Fruit fly (Drosophila melanogaster) whole organism, embryonic: ENCODE data around the gene CG33702.

Experiments used
- Abd-B ChIP-seq: fragments of 200-800 bp; sonication (Bioruptor generic); optimal IDR thresholded peaks from 2 replicates; lab custom pipeline; 2018; ENCODE audit warnings: missing biosample characterization, mild to moderate bottlenecking, missing genetic modification characterization, moderate library complexity
- Bdp1 ChIP-seq: fragments of 200-800 bp; sonication (Bioruptor generic); optimal IDR thresholded peaks from 3 replicates; lab custom pipeline; 2016; ENCODE audit warnings: missing biosample characterization, missing genetic modification characterization
- Bgb ChIP-seq: fragments of 200-800 bp; sonication (Bioruptor generic); IDR thresholded peaks from 2 replicates; pipeline ENCODE4 v1.3.6; 2022; ENCODE audit warnings: missing biosample characterization, missing genetic modification characterization; ENCODE audit not compliant: partially characterized antibody
- CG10565 ChIP-seq: fragments of 200-800 bp; sonication (Bioruptor generic); optimal IDR thresholded peaks from 3 replicates; lab custom pipeline; 2016; ENCODE audit warnings: missing biosample characterization, mild to moderate bottlenecking, missing genetic modification characterization
- CG10959 ChIP-seq: fragments of 200-800 bp; sonication (Bioruptor generic); IDR thresholded peaks from 2 replicates; pipeline ENCODE4 v1.3.6; 2022; ENCODE audit warnings: missing biosample characterization, missing genetic modification characterization
- CG14965 ChIP-seq: fragments of 200-800 bp; sonication (Bioruptor generic); optimal IDR thresholded peaks from 2 replicates; lab custom pipeline; 2016; ENCODE audit warnings: missing biosample characterization, missing genetic modification characterization, borderline replicate concordance
- CG15073 ChIP-seq: fragments of 200-800 bp; sonication (Bioruptor generic); optimal IDR thresholded peaks from 2 replicates; lab custom pipeline; 2016; ENCODE audit warnings: missing biosample characterization, missing genetic modification characterization
- CG17829 ChIP-seq: fragments of 200-800 bp; optimal IDR thresholded peaks from 2 replicates; lab custom pipeline; 2019; ENCODE audit warnings: missing biosample characterization, mild to moderate bottlenecking, missing genetic modification characterization, moderate library complexity
- CG1832 ChIP-seq: fragments of 200-800 bp; sonication (Bioruptor generic); optimal IDR thresholded peaks from 2 replicates; lab custom pipeline; 2017; ENCODE audit warnings: missing biosample characterization, mild to moderate bottlenecking, missing genetic modification characterization, inconsistent platforms
- CG2120 ChIP-seq: fragments of 200-800 bp; sonication (Bioruptor generic); optimal IDR thresholded peaks from 3 replicates; lab custom pipeline; 2016; ENCODE audit warnings: missing biosample characterization, missing genetic modification characterization
- CG31224 ChIP-seq: fragments of 200-800 bp; sonication (Bioruptor generic); IDR thresholded peaks from 2 replicates; pipeline ENCODE4 v1.3.6; 2022; ENCODE audit warnings: missing biosample characterization, missing genetic modification characterization
- CG31365 ChIP-seq: fragments of 200-800 bp; sonication (Bioruptor generic); optimal IDR thresholded peaks from 2 replicates; lab custom pipeline; 2018; ENCODE audit warnings: missing biosample characterization, mild to moderate bottlenecking, missing genetic modification characterization
- CG32532 ChIP-seq: fragments of 200-800 bp; sonication (Bioruptor generic); IDR thresholded peaks from 2 replicates; pipeline ENCODE4 v1.3.6; 2022; ENCODE audit warnings: missing biosample characterization, missing genetic modification characterization
- CG3847 ChIP-seq: fragments of 200-800 bp; sonication (Bioruptor generic); IDR thresholded peaks from 2 replicates; pipeline ENCODE4 v1.3.6; 2022; ENCODE audit warnings: missing biosample characterization, missing genetic modification characterization
- CG9437 ChIP-seq: fragments of 200-800 bp; sonication (Bioruptor generic); optimal IDR thresholded peaks from 2 replicates; lab custom pipeline; 2018; ENCODE audit warnings: missing biosample characterization, mild to moderate bottlenecking, missing genetic modification characterization
- Camta ChIP-seq: fragments of 200-800 bp; sonication (Bioruptor generic); optimal IDR thresholded peaks from 2 replicates; lab custom pipeline; 2016; ENCODE audit warnings: missing biosample characterization, missing genetic modification characterization
- Chrac-16 ChIP-seq: fragments of 200-800 bp; sonication (Bioruptor generic); optimal IDR thresholded peaks from 3 replicates; lab custom pipeline; 2016; ENCODE audit warnings: missing biosample characterization, missing genetic modification characterization
- Fer1 ChIP-seq: fragments of 200-800 bp; sonication (Bioruptor generic); optimal IDR thresholded peaks from 2 replicates; lab custom pipeline; 2017; ENCODE audit warnings: missing biosample characterization, mild to moderate bottlenecking, missing genetic modification characterization
- Fer3 ChIP-seq: fragments of 200-800 bp; sonication (Bioruptor generic); optimal IDR thresholded peaks from 2 replicates; lab custom pipeline; 2018; ENCODE audit warnings: missing biosample characterization, mild to moderate bottlenecking, missing genetic modification characterization, moderate library complexity
- HLH3B ChIP-seq: fragments of 200-800 bp; sonication (Bioruptor generic); IDR thresholded peaks from 2 replicates; pipeline ENCODE4 v1.3.6; 2022; ENCODE audit warnings: missing biosample characterization, missing genetic modification characterization
- HLH4C ChIP-seq: fragments of 200-800 bp; sonication (Bioruptor generic); IDR thresholded peaks from 3 replicates; pipeline ENCODE4 v1.3.6; 2022; ENCODE audit warnings: missing biosample characterization, missing genetic modification characterization; ENCODE audit not compliant: partially characterized antibody
- Hmx ChIP-seq: fragments of 200-800 bp; sonication (Bioruptor generic); optimal IDR thresholded peaks from 2 replicates; lab custom pipeline; 2016; ENCODE audit warnings: missing biosample characterization, missing genetic modification characterization
- Hr51 ChIP-seq, 2 experiments: fragments of 200-800 bp; sonication (Bioruptor generic); optimal IDR thresholded peaks; 2 replicates in 1 of 2; 3 replicates in 1 of 2; lab custom pipeline; 2016 to 2018; ENCODE audit warnings: missing biosample characterization in 2 of 2, missing genetic modification characterization in 2 of 2, mild to moderate bottlenecking in 1 of 2, moderate library complexity in 1 of 2
- Jarid2 ChIP-seq: fragments of 200-800 bp; sonication (Bioruptor generic); optimal IDR thresholded peaks from 3 replicates; lab custom pipeline; 2017; ENCODE audit warnings: mild to moderate bottlenecking, missing biosample characterization, missing genetic modification reagents, missing genetic modification characterization
- Poxn ChIP-seq: fragments of 200-800 bp; sonication (Bioruptor generic); IDR thresholded peaks from 2 replicates; pipeline ENCODE4 v1.3.6; 2022; ENCODE audit warnings: missing biosample characterization, missing genetic modification characterization
- Tbp ChIP-seq: fragments of >200 bp; optimal IDR thresholded peaks from 2 replicates; lab custom pipeline; 2018; ENCODE audit warnings: missing biosample characterization, missing genetic modification characterization
- Usf ChIP-seq: fragments of 200-800 bp; sonication (Bioruptor generic); optimal IDR thresholded peaks from 2 replicates; lab custom pipeline; 2017; ENCODE audit warnings: missing genotype, missing biosample characterization, missing genetic modification characterization
- Xrp1 ChIP-seq: fragments of 200-800 bp; sonication (Bioruptor generic); IDR thresholded peaks from 2 replicates; pipeline ENCODE4 v1.3.6; 2022; ENCODE audit warnings: missing biosample characterization, missing genetic modification characterization
- cad ChIP-seq: fragments of >200 bp; optimal IDR thresholded peaks from 2 replicates; lab custom pipeline; 2017; ENCODE audit warnings: missing biosample characterization, missing genetic modification characterization
- cwo ChIP-seq: fragments of 200-800 bp; sonication (Bioruptor generic); optimal IDR thresholded peaks from 3 replicates; lab custom pipeline; 2017; ENCODE audit warnings: missing biosample characterization, missing genetic modification characterization, mild to moderate bottlenecking, moderate library complexity, missing genetic modification reagents
- dmrt11E ChIP-seq: fragments of 200-800 bp; sonication (Bioruptor generic); optimal IDR thresholded peaks from 3 replicates; lab custom pipeline; 2018; ENCODE audit warnings: missing biosample characterization, mild to moderate bottlenecking, missing genetic modification characterization, moderate library complexity
- dpn ChIP-seq, 2 experiments: fragments of 200-800 bp; sonication (Bioruptor generic); optimal IDR thresholded peaks; 3 replicates each; lab custom pipeline; 2016; ENCODE audit warnings: missing biosample characterization in 2 of 2, missing genetic modification characterization in 2 of 2
- dysf ChIP-seq: fragments of 200-800 bp; sonication (Bioruptor generic); IDR thresholded peaks from 3 replicates; pipeline ENCODE4 v1.3.6; 2022; ENCODE audit warnings: missing biosample characterization, missing genetic modification characterization
- gcm2 ChIP-seq: fragments of 200-800 bp; sonication (Bioruptor generic); optimal IDR thresholded peaks from 2 replicates; lab custom pipeline; 2016; ENCODE audit warnings: missing biosample characterization, missing genetic modification characterization
- gfzf ChIP-seq: fragments of 200-800 bp; sonication (Bioruptor generic); optimal IDR thresholded peaks from 2 replicates; lab custom pipeline; 2016; ENCODE audit warnings: missing biosample characterization, mild to moderate bottlenecking, missing genetic modification characterization, moderate library complexity
- gsb ChIP-seq: fragments of 200-800 bp; sonication (Bioruptor generic); IDR thresholded peaks from 2 replicates; pipeline ENCODE4 v1.3.6; 2022; ENCODE audit warnings: missing biosample characterization, missing genetic modification characterization
- gsb-n ChIP-seq: fragments of 200-800 bp; sonication (Bioruptor generic); optimal IDR thresholded peaks from 3 replicates; lab custom pipeline; 2018; ENCODE audit warnings: missing biosample characterization, mild to moderate bottlenecking, missing genetic modification characterization
- lov ChIP-seq, 2 experiments: fragments of 200-800 bp in 1 of 2; fragments of >200 bp in 1 of 2; sonication (Bioruptor generic) in 1 of 2; IDR thresholded peaks in 1 of 2; optimal IDR thresholded peaks in 1 of 2; 2 replicates in 1 of 2; 3 replicates in 1 of 2; pipeline versions ENCODE4 v1.3.6 to Lab custom; 2017 to 2022; ENCODE audit warnings: missing biosample characterization in 1 of 2, missing genetic modification characterization in 1 of 2
- org-1 ChIP-seq: fragments of 200-800 bp; sonication (Bioruptor generic); optimal IDR thresholded peaks from 2 replicates; lab custom pipeline; 2017; ENCODE audit warnings: missing biosample characterization, missing genetic modification characterization
- pb ChIP-seq: fragments of 200-800 bp; sonication (Bioruptor generic); optimal IDR thresholded peaks from 3 replicates; lab custom pipeline; 2016; ENCODE audit warnings: missing biosample characterization, missing genetic modification characterization
- phol ChIP-seq: fragments of 200-800 bp; sonication (Bioruptor generic); optimal IDR thresholded peaks from 3 replicates; lab custom pipeline; 2018; ENCODE audit warnings: missing biosample characterization, mild to moderate bottlenecking, missing genetic modification characterization, moderate library complexity
- pita ChIP-seq: fragments of 200-800 bp; sonication (Bioruptor generic); optimal IDR thresholded peaks from 2 replicates; lab custom pipeline; 2017; ENCODE audit warnings: missing biosample characterization, mild to moderate bottlenecking, missing genetic modification characterization
- tgo ChIP-seq: fragments of 200-800 bp; sonication (Bioruptor generic); IDR thresholded peaks from 3 replicates; pipeline ENCODE4 v1.3.6; 2022; ENCODE audit warnings: missing biosample characterization, missing genetic modification characterization
- tio ChIP-seq: fragments of 200-800 bp; sonication (Bioruptor generic); optimal IDR thresholded peaks from 2 replicates; lab custom pipeline; 2017; ENCODE audit warnings: missing biosample characterization, missing genetic modification characterization, inconsistent platforms
- tna ChIP-seq: fragments of 200-800 bp; sonication (Bioruptor generic); IDR thresholded peaks from 2 replicates; pipeline ENCODE4 v1.3.6; 2022; ENCODE audit warnings: missing biosample characterization, missing genetic modification characterization; ENCODE audit not compliant: partially characterized antibody
- wek ChIP-seq: fragments of 200-800 bp; sonication (Bioruptor generic); optimal IDR thresholded peaks from 3 replicates; lab custom pipeline; 2018; ENCODE audit warnings: missing biosample characterization, mild to moderate bottlenecking, missing genetic modification characterization, moderate library complexity
- zen2 ChIP-seq: fragments of 200-800 bp; sonication (Bioruptor generic); IDR thresholded peaks from 3 replicates; pipeline ENCODE4 v1.3.6; 2022; ENCODE audit warnings: missing biosample characterization, missing genetic modification characterization; ENCODE audit not compliant: partially characterized antibody

CG33702 gene

DNA sequence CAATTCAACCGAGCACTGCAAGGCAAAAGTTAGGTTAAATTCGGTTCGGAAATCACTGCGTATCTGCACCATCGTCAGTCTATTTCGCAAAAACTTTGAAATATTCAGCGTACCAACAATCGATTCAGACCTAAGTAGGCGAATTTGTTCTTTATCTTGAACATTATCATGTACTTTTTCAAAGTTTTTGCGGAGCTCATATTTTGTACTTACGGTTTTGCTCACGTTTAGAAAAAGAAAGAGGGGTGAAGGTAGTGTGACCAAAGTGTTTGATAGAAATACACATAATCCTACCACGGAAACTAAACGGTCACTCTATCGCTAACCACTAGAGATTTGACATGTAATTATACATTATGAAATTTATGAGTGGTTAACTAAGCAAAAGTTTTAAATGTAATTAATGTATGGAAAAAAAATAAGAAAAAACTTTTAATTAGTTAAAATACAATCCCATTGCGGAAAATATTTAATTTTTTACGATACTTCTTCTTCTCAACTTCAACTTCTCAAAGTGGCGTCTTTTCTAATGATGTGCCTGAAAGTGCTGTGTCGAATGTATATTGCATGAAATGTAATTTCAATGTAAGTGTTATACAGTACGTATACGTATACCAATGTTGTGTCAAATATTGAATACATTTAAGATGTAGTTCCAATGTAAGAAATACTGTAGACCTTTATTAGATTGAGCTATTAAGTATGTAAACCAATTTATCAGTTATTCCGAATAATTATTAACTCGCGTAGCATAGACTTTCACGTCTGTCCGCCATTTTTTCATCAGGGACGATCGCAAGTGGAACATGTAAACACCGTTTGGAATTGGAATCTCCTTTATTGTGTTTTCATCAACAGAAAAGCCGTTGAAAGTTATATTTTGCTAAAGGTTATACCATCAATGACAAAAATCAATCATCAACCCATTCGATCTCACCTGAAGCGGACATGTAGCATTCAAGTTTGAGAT, 1.6 kb downstream of the CG33702 start, which contains the start of gene RpS9 (continued):
- no peak for TF ChIP-seq zen2 (GFP tag; lab: Robert Waterston, UW)
- TF ChIP-seq Bdp1 (GFP tag; lab: Kevin White, UChicago): no peak
- no peak for TF ChIP-seq CG10565
- TF ChIP-seq Hr51 (GFP tag; optimal IDR thresholded peaks at IDR 0.05; lab: Kevin White, UChicago): peak in 1 of 2 experiments; percentile 18
- no peak for TF ChIP-seq Chrac-16
- TF ChIP-seq CG31365: peak; percentile 4
- peak; percentile 90 for TF ChIP-seq gfzf
- TF ChIP-seq CG15073 (GFP tag; lab: Kevin White, UChicago): no peak
- TF ChIP-seq CG32532: peak; percentile 38; the same call in 1 of the 2 replicates
- peak; percentile 11 for TF ChIP-seq Abd-B (GFP tag; lab: Kevin White, UChicago)
- no peak for TF ChIP-seq dmrt11E (tag; lab: Kevin White, UChicago)
- peak; percentile 24 for TF ChIP-seq Camta
- peak; percentile 21 for TF ChIP-seq cwo (GFP tag; lab: Kevin White, UChicago)
- peak; percentile 69 for TF ChIP-seq phol
- TF ChIP-seq gsb-n (tag; lab: Kevin White, UChicago): peak; percentile 11
- TF ChIP-seq Poxn (GFP tag; lab: Robert Waterston, UW): no peak
- no peak for TF ChIP-seq lov (optimal IDR thresholded peaks at IDR 0.05; lab: Kevin White, UChicago)
- no peak for TF ChIP-seq lov (GFP tag; IDR thresholded peaks at IDR 0.05; lab: Robert Waterston, UW)
- TF ChIP-seq CG2120 (GFP tag; lab: Kevin White, UChicago): no peak
- TF ChIP-seq Bgb: peak; percentile 60
- peak; percentile 54 for TF ChIP-seq Fer3 (tag; lab: Kevin White, UChicago)
- TF ChIP-seq CG1832 (GFP tag; lab: Kevin White, UChicago): no peak
- TF ChIP-seq HLH3B (GFP tag; lab: Robert Waterston, UW): no peak
- TF ChIP-seq org-1 (GFP tag; lab: Kevin White, UChicago): no peak
- TF ChIP-seq cad (GFP tag; lab: Kevin White, UChicago): no peak
- TF ChIP-seq Fer1 (GFP tag; lab: Kevin White, UChicago): peak; percentile 57
- TF ChIP-seq Hmx: no peak
- peak; percentile 36 for TF ChIP-seq CG17829 (tag; lab: Kevin White, UChicago)
- TF ChIP-seq tgo (GFP tag; lab: Robert Waterston, UW): no peak
- TF ChIP-seq gsb (GFP tag; lab: Robert Waterston, UW): no peak
- TF ChIP-seq Jarid2: peak; percentile 69
- TF ChIP-seq CG9437: peak; percentile 47
- TF ChIP-seq tio: no peak
- TF ChIP-seq Tbp: no peak
- TF ChIP-seq tna (GFP tag; lab: Robert Waterston, UW): no peak
- no peak for TF ChIP-seq pb
- TF ChIP-seq wek: no peak
- TF ChIP-seq Xrp1 (GFP tag; lab: Robert Waterston, UW): 0 out of 2 replicates have a peak, but pooled peaks have one; percentile 21
- TF ChIP-seq CG31224: no peak
- peak; percentile 43; the same call in 1 of the 2 replicates for TF ChIP-seq CG3847 (GFP tag; lab: Robert Waterston, UW)
- peak; percentile 37; the same call in 1 of the 3 replicates for TF ChIP-seq HLH4C (GFP tag; lab: Robert Waterston, UW)
- no peak for TF ChIP-seq Usf (GFP tag; lab: Kevin White, UChicago)
- TF ChIP-seq CG14965 (GFP tag; lab: Kevin White, UChicago): no peak
- TF ChIP-seq pita (GFP tag; lab: Kevin White, UChicago): peak; percentile 53
- TF ChIP-seq dysf (GFP tag; lab: Robert Waterston, UW): no peak; the same call in 2 of the 3 replicates
- TF ChIP-seq dpn (GFP tag; optimal IDR thresholded peaks at IDR 0.05; lab: Kevin White, UChicago): no peak
- TF ChIP-seq CG10959 (GFP tag; lab: Robert Waterston, UW): no peak
- peak; percentile 9 for TF ChIP-seq gcm2
